Fruit fly (Drosophila melanogaster) whole organism, embryonic: Measurements from ENCODE around the gene Dis3l2.

Experiments
- Ada2b ChIP-seq: fragments of 200-800 bp; sonication (Bioruptor generic); IDR thresholded peaks from 2 replicates; pipeline ENCODE4 v1.3.6; 2022; ENCODE audit warnings: missing biosample characterization, missing genetic modification characterization
- Atf-2 ChIP-seq: fragments of 200-800 bp; sonication (Bioruptor generic); optimal IDR thresholded peaks from 2 replicates; lab custom pipeline; 2016; ENCODE audit warnings: missing biosample characterization, missing genetic modification characterization
- Atf3 ChIP-seq: fragments of 200-800 bp; sonication (Bioruptor generic); optimal IDR thresholded peaks from 3 replicates; lab custom pipeline; 2016; ENCODE audit warnings: missing biosample characterization, missing genetic modification characterization
- CG10366 ChIP-seq: fragments of 200-800 bp; sonication (Bioruptor generic); IDR thresholded peaks from 2 replicates; pipeline ENCODE4 v1.3.6; 2022; ENCODE audit warnings: missing biosample characterization, missing genetic modification characterization
- CG11504 ChIP-seq: fragments of 200-800 bp; sonication (Bioruptor generic); optimal IDR thresholded peaks from 3 replicates; lab custom pipeline; 2019; ENCODE audit warnings: missing biosample characterization, mild to moderate bottlenecking, missing genetic modification characterization, moderate library complexity
- CG17328 ChIP-seq: fragments of 200-800 bp; sonication (Bioruptor generic); IDR thresholded peaks from 2 replicates; pipeline ENCODE4 v1.3.6; 2022; ENCODE audit warnings: missing biosample characterization, missing genetic modification characterization
- CG17802 ChIP-seq: fragments of 200-800 bp; sonication (Bioruptor generic); optimal IDR thresholded peaks from 2 replicates; lab custom pipeline; 2018; ENCODE audit warnings: missing biosample characterization, mild to moderate bottlenecking, missing genetic modification characterization, moderate library complexity
- CG1832 ChIP-seq: fragments of 200-800 bp; sonication (Bioruptor generic); optimal IDR thresholded peaks from 2 replicates; lab custom pipeline; 2017; ENCODE audit warnings: missing biosample characterization, mild to moderate bottlenecking, missing genetic modification characterization, inconsistent platforms
- CG18764 ChIP-seq: fragments of 200-800 bp; sonication (Bioruptor generic); optimal IDR thresholded peaks from 3 replicates; lab custom pipeline; 2016; ENCODE audit warnings: missing biosample characterization, missing genetic modification characterization
- CG2116 ChIP-seq: fragments of 200-800 bp; sonication (Bioruptor generic); optimal IDR thresholded peaks from 3 replicates; lab custom pipeline; 2018; ENCODE audit warnings: missing biosample characterization, mild to moderate bottlenecking, missing genetic modification characterization
- CG2889 ChIP-seq: fragments of 200-800 bp; sonication (Bioruptor generic); IDR thresholded peaks from 3 replicates; pipeline ENCODE4 v1.3.6; 2022; ENCODE audit warnings: missing biosample characterization, missing genetic modification characterization
- CG31388 ChIP-seq: fragments of 200-800 bp; sonication (Bioruptor generic); optimal IDR thresholded peaks from 2 replicates; lab custom pipeline; 2016; ENCODE audit warnings: missing biosample characterization, missing genetic modification characterization
- CG3847 ChIP-seq: fragments of 200-800 bp; sonication (Bioruptor generic); IDR thresholded peaks from 2 replicates; pipeline ENCODE4 v1.3.6; 2022; ENCODE audit warnings: missing biosample characterization, missing genetic modification characterization
- CG6654 ChIP-seq: fragments of 200-800 bp; sonication (Bioruptor generic); optimal IDR thresholded peaks from 2 replicates; lab custom pipeline; 2017; ENCODE audit warnings: missing biosample characterization, mild to moderate bottlenecking, missing genetic modification characterization
- CG6683 ChIP-seq: fragments of 200-800 bp; sonication (Bioruptor generic); optimal IDR thresholded peaks from 2 replicates; lab custom pipeline; 2017; ENCODE audit warnings: missing biosample characterization, mild to moderate bottlenecking, missing genetic modification characterization, missing genetic modification reagents
- CG6765 ChIP-seq: fragments of 200-800 bp; sonication (Bioruptor generic); optimal IDR thresholded peaks from 3 replicates; lab custom pipeline; 2017; ENCODE audit warnings: missing biosample characterization, mild to moderate bottlenecking, missing genetic modification characterization
- CG6791 ChIP-seq: fragments of 200-800 bp; sonication (Bioruptor generic); IDR thresholded peaks from 3 replicates; pipeline ENCODE4 v1.3.6; 2022; ENCODE audit warnings: missing biosample characterization, missing genetic modification characterization; ENCODE audit not compliant: partially characterized antibody
- CG8089 ChIP-seq: fragments of 200-800 bp; sonication (Bioruptor generic); optimal IDR thresholded peaks from 3 replicates; lab custom pipeline; 2016; ENCODE audit warnings: missing biosample characterization, missing genetic modification characterization
- Dp ChIP-seq: fragments of 200-800 bp; sonication (Bioruptor generic); optimal IDR thresholded peaks from 2 replicates; lab custom pipeline; 2018; ENCODE audit warnings: missing biosample characterization, mild to moderate bottlenecking, missing genetic modification characterization, moderate library complexity
- ERR ChIP-seq: fragments of 200-800 bp; sonication (Bioruptor generic); optimal IDR thresholded peaks from 2 replicates; lab custom pipeline; 2016; ENCODE audit warnings: missing biosample characterization, missing genetic modification characterization
- Elba2 ChIP-seq: fragments of 200-800 bp; sonication (Bioruptor generic); optimal IDR thresholded peaks from 3 replicates; lab custom pipeline; 2016; ENCODE audit warnings: missing biosample characterization, missing genetic modification characterization
- HHEX ChIP-seq: fragments of 200-800 bp; sonication (Bioruptor generic); optimal IDR thresholded peaks from 3 replicates; lab custom pipeline; 2017; ENCODE audit warnings: missing biosample characterization, mild to moderate bottlenecking, missing genetic modification characterization, missing genetic modification reagents
- Hr39 ChIP-seq: fragments of >200 bp; optimal IDR thresholded peaks from 2 replicates; lab custom pipeline; 2017
- Jarid2 ChIP-seq: fragments of 200-800 bp; sonication (Bioruptor generic); optimal IDR thresholded peaks from 3 replicates; lab custom pipeline; 2017; ENCODE audit warnings: mild to moderate bottlenecking, missing biosample characterization, missing genetic modification reagents, missing genetic modification characterization
- Lpt ChIP-seq: fragments of >200 bp; optimal IDR thresholded peaks from 2 replicates; lab custom pipeline; 2018; ENCODE audit warnings: missing biosample characterization, missing genetic modification characterization
- MBD-R2 ChIP-seq: fragments of 200-800 bp; sonication (Bioruptor generic); IDR thresholded peaks from 2 replicates; pipeline ENCODE4 v1.3.6; 2022; ENCODE audit warnings: missing biosample characterization, missing genetic modification characterization
- Mrtf ChIP-seq: fragments of 200-800 bp; sonication (Bioruptor generic); IDR thresholded peaks from 3 replicates; pipeline ENCODE4 v1.3.6; 2022; ENCODE audit warnings: missing biosample characterization, missing genetic modification characterization
- NK7.1 ChIP-seq: fragments of 200-800 bp; sonication (Bioruptor generic); optimal IDR thresholded peaks from 3 replicates; lab custom pipeline; 2016; ENCODE audit warnings: missing biosample characterization, missing genetic modification characterization
- Nf-YA ChIP-seq: fragments of 200-800 bp; sonication (Bioruptor generic); IDR thresholded peaks from 2 replicates; pipeline ENCODE4 v1.3.6; 2022; ENCODE audit warnings: missing biosample characterization, missing genetic modification characterization
- Ravus ChIP-seq: fragments of 200-800 bp; sonication (Bioruptor generic); IDR thresholded peaks from 2 replicates; pipeline ENCODE4 v1.3.6; 2022; ENCODE audit warnings: missing biosample characterization, missing genetic modification characterization
- Spps ChIP-seq: fragments of 200-800 bp; sonication (Bioruptor generic); optimal IDR thresholded peaks from 2 replicates; lab custom pipeline; 2018; ENCODE audit warnings: missing biosample characterization, mild to moderate bottlenecking, missing genetic modification characterization
- ara ChIP-seq: fragments of 200-800 bp; sonication (Bioruptor generic); IDR thresholded peaks from 2 replicates; pipeline ENCODE4 v1.3.6; 2022; ENCODE audit warnings: missing biosample characterization, missing genetic modification characterization
- crol ChIP-seq: fragments of 200-800 bp; sonication (Bioruptor generic); IDR thresholded peaks from 2 replicates; pipeline ENCODE4 v1.3.6; 2022; ENCODE audit warnings: missing biosample characterization, missing genetic modification characterization
- crp ChIP-seq, 2 experiments: fragments of 200-800 bp; sonication (Bioruptor generic); optimal IDR thresholded peaks; 2 replicates in 1 of 2; 3 replicates in 1 of 2; lab custom pipeline; 2017; ENCODE audit warnings: missing biosample characterization in 2 of 2, missing genetic modification characterization in 2 of 2, mild to moderate bottlenecking in 1 of 2, moderate library complexity in 1 of 2
- cwo ChIP-seq: fragments of 200-800 bp; sonication (Bioruptor generic); optimal IDR thresholded peaks from 3 replicates; lab custom pipeline; 2017; ENCODE audit warnings: missing biosample characterization, missing genetic modification characterization, mild to moderate bottlenecking, moderate library complexity, missing genetic modification reagents
- da ChIP-seq: fragments of 200-800 bp; sonication (Bioruptor generic); optimal IDR thresholded peaks from 2 replicates; lab custom pipeline; 2016; ENCODE audit warnings: missing biosample characterization, missing genetic modification characterization
- dan ChIP-seq: fragments of 200-800 bp; sonication (Bioruptor generic); IDR thresholded peaks from 2 replicates; pipeline ENCODE4 v1.3.6; 2022; ENCODE audit warnings: missing biosample characterization, missing genetic modification characterization
- eve ChIP-seq, 2 experiments: fragments of >200 bp; optimal IDR thresholded peaks; 2 replicates each; lab custom pipeline; 2017; ENCODE audit warnings: missing biosample characterization in 2 of 2, missing genetic modification characterization in 2 of 2
- ewg ChIP-seq: fragments of 200-800 bp; sonication (Bioruptor generic); optimal IDR thresholded peaks from 3 replicates; lab custom pipeline; 2017; ENCODE audit warnings: mild to moderate bottlenecking, missing biosample characterization, missing genetic modification reagents, missing genetic modification characterization
- fd64A ChIP-seq: fragments of 200-800 bp; sonication (Bioruptor generic); optimal IDR thresholded peaks from 3 replicates; lab custom pipeline; 2018; ENCODE audit warnings: missing biosample characterization, mild to moderate bottlenecking, missing genetic modification characterization
- fu2 ChIP-seq: fragments of 200-800 bp; sonication (Bioruptor generic); optimal IDR thresholded peaks from 2 replicates; lab custom pipeline; 2016; ENCODE audit warnings: missing biosample characterization, missing genetic modification characterization
- lab ChIP-seq: fragments of 200-800 bp; sonication (Bioruptor generic); optimal IDR thresholded peaks from 3 replicates; lab custom pipeline; 2017; ENCODE audit warnings: missing biosample characterization, missing genetic modification characterization, mild to moderate bottlenecking, moderate library complexity, missing genetic modification reagents
- nerfin-2 ChIP-seq: fragments of 200-800 bp; sonication (Bioruptor generic); IDR thresholded peaks from 2 replicates; pipeline ENCODE4 v1.3.6; 2022; ENCODE audit warnings: missing biosample characterization, missing genetic modification characterization; ENCODE audit not compliant: partially characterized antibody
- nmo ChIP-seq: fragments of 200-800 bp; sonication (Bioruptor generic); optimal IDR thresholded peaks from 2 replicates; lab custom pipeline; 2018; ENCODE audit warnings: missing biosample characterization, mild to moderate bottlenecking, missing genetic modification characterization, moderate library complexity
- org-1 ChIP-seq: fragments of 200-800 bp; sonication (Bioruptor generic); optimal IDR thresholded peaks from 2 replicates; lab custom pipeline; 2017; ENCODE audit warnings: missing biosample characterization, missing genetic modification characterization
- pho ChIP-seq: fragments of 200-800 bp; sonication (Bioruptor generic); optimal IDR thresholded peaks from 2 replicates; lab custom pipeline; 2016; ENCODE audit warnings: missing biosample characterization, missing genetic modification characterization
- pita ChIP-seq: fragments of 200-800 bp; sonication (Bioruptor generic); optimal IDR thresholded peaks from 2 replicates; lab custom pipeline; 2017; ENCODE audit warnings: missing biosample characterization, mild to moderate bottlenecking, missing genetic modification characterization
- sens ChIP-seq: fragments of 200-800 bp; sonication (Bioruptor generic); peaks from one replicate; lab custom pipeline; 2016; ENCODE audit warnings: missing biosample characterization, missing genetic modification characterization
- sim ChIP-seq: fragments of 200-800 bp; sonication (Bioruptor generic); IDR thresholded peaks from 2 replicates; pipeline ENCODE4 v1.3.6; 2022; ENCODE audit warnings: missing biosample characterization, missing genetic modification characterization
- twi ChIP-seq: fragments of 200-800 bp; optimal IDR thresholded peaks from 2 replicates; lab custom pipeline; 2019; ENCODE audit warnings: missing biosample characterization, mild to moderate bottlenecking, missing genetic modification characterization, moderate library complexity
- z ChIP-seq: fragments of 200-800 bp; sonication (Bioruptor generic); IDR thresholded peaks from 3 replicates; pipeline ENCODE4 v1.3.6; 2022; ENCODE audit warnings: missing biosample characterization, missing genetic modification characterization

The Dis3l2 gene

dm6 chr3L:246644-247199, 34.2 kb downstream of the Dis3l2 start (continued):
- TF ChIP-seq CG18764 (GFP tag; lab: Kevin White, UChicago) (peak; percentile 47), Atf3 (GFP tag; lab: Kevin White, UChicago) (peak; percentile 53), CG2116 (GFP tag; lab: Kevin White, UChicago) (peak; percentile 100), NK7.1 (peak; percentile 43), CG6791 (GFP tag; lab: Robert Waterston, UW) (peak; percentile 83), z (GFP tag; lab: Robert Waterston, UW) (no peak), pita (no peak), Atf-2 (GFP tag; lab: Kevin White, UChicago) (peak; percentile 50), da (GFP tag; lab: Kevin White, UChicago) (peak; percentile 43), CG11504 (tag; lab: Kevin White, UChicago) (no peak), Ravus (GFP tag; lab: Robert Waterston, UW) (no peak), CG2889 (no peak), CG8089 (GFP tag; lab: Kevin White, UChicago) (peak; percentile 1), Elba2 (GFP tag; lab: Kevin White, UChicago) (no peak), org-1 (GFP tag; lab: Kevin White, UChicago) (no peak), Nf-YA (GFP tag; lab: Robert Waterston, UW) (peak; percentile 87), CG6654 (GFP tag; lab: Kevin White, UChicago) (no peak), sens (GFP tag; lab: Kevin White, UChicago) (peak; percentile 79), HHEX (GFP tag; lab: Kevin White, UChicago) (no peak), nerfin-2 (peak; percentile 55), fd64A (no peak), CG17328 (GFP tag; lab: Robert Waterston, UW) (no peak), CG6683 (GFP tag; lab: Kevin White, UChicago) (no peak), ara (GFP tag; lab: Robert Waterston, UW) (no peak), CG1832 (GFP tag; lab: Kevin White, UChicago) (no peak), Jarid2 (GFP tag; lab: Kevin White, UChicago) (no peak), Ada2b (GFP tag; lab: Robert Waterston, UW) (peak; percentile 22; the same call in 1 of the 2 replicates), pho (peak; percentile 73), Mrtf (GFP tag; lab: Robert Waterston, UW) (peak; percentile 56; the same call in 2 of the 3 replicates), fu2 (GFP tag; lab: Kevin White, UChicago) (peak; percentile 35), Spps (tag; lab: Kevin White, UChicago) (no peak), nmo (GFP tag; lab: Kevin White, UChicago) (peak; percentile 64), CG17802 (tag; lab: Kevin White, UChicago) (peak; percentile 42), ERR (GFP tag; lab: Kevin White, UChicago) (peak; percentile 24), MBD-R2 (GFP tag; lab: Robert Waterston, UW) (peak; percentile 55), dan (GFP tag; lab: Robert Waterston, UW) (no peak), CG3847 (GFP tag; lab: Robert Waterston, UW) (peak; percentile 58), crol (no peak), cwo (GFP tag; lab: Kevin White, UChicago) (no peak), Lpt (GFP tag; lab: Kevin White, UChicago) (no peak), CG6765 (GFP tag; lab: Kevin White, UChicago) (no peak), twi (tag; lab: Kevin White, UChicago) (peak; percentile 44), CG31388 (no peak), lab (GFP tag; lab: Kevin White, UChicago) (no peak), crp (GFP tag; optimal IDR thresholded peaks at IDR 0.05; lab: Kevin White, UChicago) (peak in 1 of 2 experiments; percentile 42), sim (no peak), CG10366 (GFP tag; lab: Robert Waterston, UW) (no peak), Hr39 (lab: Kevin White, UChicago) (no peak), ewg (GFP tag; lab: Kevin White, UChicago) (no peak), Dp (peak; percentile 89), eve (GFP tag; optimal IDR thresholded peaks at IDR 0.05; lab: Kevin White, UChicago) (peak in 1 of 2 experiments; percentile 64)
